Worm (Caenorhabditis elegans) whole organism, L1 larva: ENCODE results near the gene F35G2.5.

ENCODE experiments used
- aha-1 ChIP-seq: fragments of 150-350 bp; optimal IDR thresholded peaks from 2 replicates; lab custom pipeline; 2014; ENCODE audit warnings: missing biosample characterization, missing genetic modification characterization
- ama-1 ChIP-seq: fragments of 150-350 bp; optimal IDR thresholded peaks from 2 replicates; lab custom pipeline; 2014
- efl-1 ChIP-seq, 4 experiments: fragments of 150-350 bp; optimal IDR thresholded peaks in 3 of 4; peaks in 1 of 4; 1 replicate in 1 of 4; 2 replicates in 3 of 4; lab custom pipeline; 2014; ENCODE audit warnings: missing biosample characterization in 2 of 4, missing genetic modification characterization in 2 of 4, missing genetic modification reagents in 2 of 4
- sox-4 ChIP-seq: sonication (generic microtip); optimal IDR thresholded peaks from 2 replicates; lab custom pipeline; 2016; ENCODE audit warnings: missing genetic modification characterization, missing compliant biosample characterization
- unc-62 ChIP-seq: fragments of 150-350 bp; optimal IDR thresholded peaks from 2 replicates; lab custom pipeline; 2014; ENCODE audit warnings: missing biosample characterization, missing genetic modification reagents, missing genetic modification characterization

ce11 chrIV:12198816-12199215, 20.6 kb upstream of the F35G2.5 start:
- no peak for TF ChIP-seq ama-1 (lab: Kevin White, UChicago)
- TF ChIP-seq unc-62 (GFP tag; lab: Kevin White, UChicago): no peak
- TF ChIP-seq aha-1: no peak
- no peak for TF ChIP-seq sox-4
- no peak for TF ChIP-seq efl-1 (optimal IDR thresholded peaks at IDR 0.05; lab: Kevin White, UChicago)
- peak in 1 of 2 experiments; percentile 55 for TF ChIP-seq efl-1 (GFP tag; optimal IDR thresholded peaks at IDR 0.05 in 1 of 2; lab: Kevin White, UChicago)
